Fruit fly (Drosophila melanogaster) whole organism, embryonic: ENCODE data around the gene CG4594.
A peak's percentile ranks its signal among the peaks of the same experiment; 100 is the strongest.

Source experiments
- Aef1 ChIP-seq: fragments of 200-800 bp; sonication (Bioruptor generic); IDR thresholded peaks from 3 replicates; pipeline ENCODE4 v1.3.6; 2022; ENCODE audit warnings: missing biosample characterization, missing genetic modification characterization
- Antp ChIP-seq: fragments of 200-800 bp; sonication (Bioruptor generic); optimal IDR thresholded peaks from 3 replicates; lab custom pipeline; 2016; ENCODE audit warnings: missing biosample characterization, missing genetic modification characterization
- B-H1 ChIP-seq: fragments of 200-800 bp; sonication (Bioruptor generic); IDR thresholded peaks from 3 replicates; pipeline ENCODE4 v1.3.6; 2022; ENCODE audit warnings: missing biosample characterization, missing genetic modification characterization
- CG10267 ChIP-seq: fragments of 200-800 bp; sonication (Bioruptor generic); optimal IDR thresholded peaks from 2 replicates; lab custom pipeline; 2018; ENCODE audit warnings: missing biosample characterization, mild to moderate bottlenecking, missing genetic modification characterization, moderate library complexity
- CG12942 ChIP-seq: fragments of 200-800 bp; sonication (Bioruptor generic); optimal IDR thresholded peaks from 3 replicates; lab custom pipeline; 2016; ENCODE audit warnings: missing biosample characterization, missing genetic modification characterization
- CG16779 ChIP-seq: fragments of 200-800 bp; sonication (Bioruptor generic); IDR thresholded peaks from 2 replicates; pipeline ENCODE4 v1.3.6; 2022; ENCODE audit warnings: missing biosample characterization, missing genetic modification characterization
- CG16815 ChIP-seq: fragments of 200-800 bp; sonication (Bioruptor generic); optimal IDR thresholded peaks from 3 replicates; lab custom pipeline; 2017; ENCODE audit warnings: missing biosample characterization, mild to moderate bottlenecking, missing genetic modification characterization
- CG16863 ChIP-seq: fragments of 200-800 bp; sonication (Bioruptor generic); optimal IDR thresholded peaks from 3 replicates; lab custom pipeline; 2016; ENCODE audit warnings: missing biosample characterization, missing genetic modification characterization
- CG17568 ChIP-seq: fragments of 200-800 bp; sonication (Bioruptor generic); optimal IDR thresholded peaks from 2 replicates; lab custom pipeline; 2018; ENCODE audit warnings: missing biosample characterization, mild to moderate bottlenecking, missing genetic modification characterization, moderate library complexity
- CG1832 ChIP-seq: fragments of 200-800 bp; sonication (Bioruptor generic); optimal IDR thresholded peaks from 2 replicates; lab custom pipeline; 2017; ENCODE audit warnings: missing biosample characterization, mild to moderate bottlenecking, missing genetic modification characterization, inconsistent platforms
- CG30431 ChIP-seq: fragments of 200-800 bp; sonication (Bioruptor generic); optimal IDR thresholded peaks from 2 replicates; lab custom pipeline; 2017; ENCODE audit warnings: missing biosample characterization, missing genetic modification characterization
- CG3838 ChIP-seq: fragments of 200-800 bp; sonication (Bioruptor generic); optimal IDR thresholded peaks from 3 replicates; lab custom pipeline; 2016; ENCODE audit warnings: missing biosample characterization, missing genetic modification characterization
- CG6654 ChIP-seq: fragments of 200-800 bp; sonication (Bioruptor generic); optimal IDR thresholded peaks from 2 replicates; lab custom pipeline; 2017; ENCODE audit warnings: missing biosample characterization, mild to moderate bottlenecking, missing genetic modification characterization
- CG6791 ChIP-seq: fragments of 200-800 bp; sonication (Bioruptor generic); IDR thresholded peaks from 3 replicates; pipeline ENCODE4 v1.3.6; 2022; ENCODE audit warnings: missing biosample characterization, missing genetic modification characterization; ENCODE audit not compliant: partially characterized antibody
- CG6854 ChIP-seq: fragments of 200-800 bp; sonication (Bioruptor generic); optimal IDR thresholded peaks from 3 replicates; lab custom pipeline; 2017; ENCODE audit warnings: missing biosample characterization, mild to moderate bottlenecking, missing genetic modification characterization
- Chrac-16 ChIP-seq: fragments of 200-800 bp; sonication (Bioruptor generic); optimal IDR thresholded peaks from 3 replicates; lab custom pipeline; 2016; ENCODE audit warnings: missing biosample characterization, missing genetic modification characterization
- CoRest ChIP-seq: fragments of 200-800 bp; sonication (Bioruptor generic); optimal IDR thresholded peaks from 3 replicates; lab custom pipeline; 2018; ENCODE audit warnings: missing biosample characterization, mild to moderate bottlenecking, missing genetic modification characterization, moderate library complexity
- Dek ChIP-seq: fragments of 200-800 bp; sonication (Bioruptor generic); optimal IDR thresholded peaks from 3 replicates; lab custom pipeline; 2019; ENCODE audit warnings: missing biosample characterization, mild to moderate bottlenecking, missing genetic modification characterization, moderate library complexity
- E2f1 ChIP-seq: fragments of 200-800 bp; sonication (Bioruptor generic); IDR thresholded peaks from 2 replicates; pipeline ENCODE4 v1.3.6; 2022; ENCODE audit warnings: missing biosample characterization, missing genetic modification characterization
- Ets97D ChIP-seq: fragments of 200-800 bp; sonication (Bioruptor generic); optimal IDR thresholded peaks from 3 replicates; lab custom pipeline; 2016; ENCODE audit warnings: missing biosample characterization, missing genetic modification characterization
- Fer1 ChIP-seq: fragments of 200-800 bp; sonication (Bioruptor generic); optimal IDR thresholded peaks from 2 replicates; lab custom pipeline; 2017; ENCODE audit warnings: missing biosample characterization, mild to moderate bottlenecking, missing genetic modification characterization
- HLHmδ ChIP-seq: fragments of 200-800 bp; sonication (Bioruptor generic); optimal IDR thresholded peaks from 2 replicates; lab custom pipeline; 2018; ENCODE audit warnings: missing biosample characterization, mild to moderate bottlenecking, missing genetic modification characterization, moderate library complexity
- Hsf ChIP-seq: fragments of 200-800 bp; sonication (Bioruptor generic); optimal IDR thresholded peaks from 3 replicates; lab custom pipeline; 2016; ENCODE audit warnings: missing biosample characterization, missing genetic modification characterization
- Optix ChIP-seq: fragments of 200-800 bp; sonication (Bioruptor generic); IDR thresholded peaks from 3 replicates; pipeline ENCODE4 v1.3.6; 2022; ENCODE audit warnings: missing biosample characterization, missing genetic modification characterization
- Sry-δ ChIP-seq: fragments of 200-800 bp; sonication (Bioruptor generic); optimal IDR thresholded peaks from 2 replicates; lab custom pipeline; 2016; ENCODE audit warnings: missing biosample characterization, missing genetic modification characterization
- YL-1 ChIP-seq: fragments of 200-800 bp; sonication (Bioruptor generic); optimal IDR thresholded peaks from 3 replicates; lab custom pipeline; 2017; ENCODE audit warnings: missing biosample characterization, mild to moderate bottlenecking, missing genetic modification characterization
- aop ChIP-seq: fragments of 200-800 bp; sonication (Bioruptor generic); IDR thresholded peaks from 2 replicates; pipeline ENCODE4 v1.3.6; 2022; ENCODE audit warnings: missing biosample characterization, missing genetic modification characterization
- ara ChIP-seq: fragments of 200-800 bp; sonication (Bioruptor generic); IDR thresholded peaks from 2 replicates; pipeline ENCODE4 v1.3.6; 2022; ENCODE audit warnings: missing biosample characterization, missing genetic modification characterization
- corto ChIP-seq: fragments of 200-800 bp; sonication (Bioruptor generic); optimal IDR thresholded peaks from 2 replicates; lab custom pipeline; 2016; ENCODE audit warnings: missing biosample characterization, mild to moderate bottlenecking, missing genetic modification characterization, moderate library complexity
- dmrt11E ChIP-seq: fragments of 200-800 bp; sonication (Bioruptor generic); optimal IDR thresholded peaks from 3 replicates; lab custom pipeline; 2018; ENCODE audit warnings: missing biosample characterization, mild to moderate bottlenecking, missing genetic modification characterization, moderate library complexity
- emc ChIP-seq: fragments of 200-800 bp; sonication (Bioruptor generic); optimal IDR thresholded peaks from 2 replicates; lab custom pipeline; 2016; ENCODE audit warnings: missing biosample characterization, missing genetic modification characterization
- ems ChIP-seq: fragments of 200-800 bp; sonication (Bioruptor generic); optimal IDR thresholded peaks from 3 replicates; lab custom pipeline; 2016; ENCODE audit warnings: missing biosample characterization, missing genetic modification characterization
- fd102C ChIP-seq: fragments of 200-800 bp; sonication (Bioruptor generic); optimal IDR thresholded peaks from 2 replicates; lab custom pipeline; 2018; ENCODE audit warnings: missing biosample characterization, mild to moderate bottlenecking, missing genetic modification characterization, moderate library complexity
- fu2 ChIP-seq: fragments of 200-800 bp; sonication (Bioruptor generic); optimal IDR thresholded peaks from 2 replicates; lab custom pipeline; 2016; ENCODE audit warnings: missing biosample characterization, missing genetic modification characterization
- grau ChIP-seq: fragments of 200-800 bp; optimal IDR thresholded peaks from 3 replicates; lab custom pipeline; 2019; ENCODE audit warnings: missing biosample characterization, mild to moderate bottlenecking, missing genetic modification characterization, moderate library complexity
- gro ChIP-seq: fragments of 200-800 bp; sonication (Bioruptor generic); optimal IDR thresholded peaks from 2 replicates; lab custom pipeline; 2016; ENCODE audit warnings: missing biosample characterization, missing genetic modification characterization
- oc ChIP-seq: fragments of 200-800 bp; sonication (Bioruptor generic); optimal IDR thresholded peaks from 2 replicates; lab custom pipeline; 2018; ENCODE audit warnings: missing biosample characterization, mild to moderate bottlenecking, missing genetic modification characterization, moderate library complexity
- pnt ChIP-seq: fragments of 200-800 bp; sonication (Bioruptor generic); optimal IDR thresholded peaks from 3 replicates; lab custom pipeline; 2016; ENCODE audit warnings: missing biosample characterization, missing genetic modification characterization
- psq ChIP-seq: fragments of 200-800 bp; sonication (Bioruptor generic); optimal IDR thresholded peaks from 2 replicates; lab custom pipeline; 2017; ENCODE audit warnings: missing biosample characterization, missing genetic modification characterization
- row ChIP-seq: fragments of 200-800 bp; sonication (Bioruptor generic); IDR thresholded peaks from 3 replicates; pipeline ENCODE4 v1.3.6; 2022; ENCODE audit warnings: missing biosample characterization, missing genetic modification characterization
- sc ChIP-seq, 3 experiments: fragments of >200 bp in 2 of 3; fragments of 200-800 bp in 1 of 3; sonication (Bioruptor generic) in 1 of 3; optimal IDR thresholded peaks; 2 replicates in 2 of 3; 3 replicates in 1 of 3; lab custom pipeline; 2017; ENCODE audit warnings: mild to moderate bottlenecking in 1 of 3, missing biosample characterization in 1 of 3, missing genetic modification characterization in 1 of 3, missing genetic modification reagents in 1 of 3
- sd ChIP-seq: fragments of 200-800 bp; sonication (Bioruptor generic); optimal IDR thresholded peaks from 3 replicates; lab custom pipeline; 2018; ENCODE audit warnings: missing biosample characterization, mild to moderate bottlenecking, missing genetic modification characterization, moderate library complexity
- sens-2 ChIP-seq: fragments of 200-800 bp; sonication (Bioruptor generic); IDR thresholded peaks from 2 replicates; pipeline ENCODE4 v1.3.6; 2022; ENCODE audit warnings: missing biosample characterization, missing genetic modification characterization
- sna ChIP-seq: fragments of 200-800 bp; sonication (Bioruptor generic); IDR thresholded peaks from 2 replicates; pipeline ENCODE4 v1.3.6; 2022; ENCODE audit warnings: missing biosample characterization, missing genetic modification characterization; ENCODE audit not compliant: partially characterized antibody
- toy ChIP-seq: fragments of 200-800 bp; sonication (Bioruptor generic); IDR thresholded peaks from 2 replicates; pipeline ENCODE4 v1.3.6; 2022; ENCODE audit warnings: missing biosample characterization, missing genetic modification characterization
- ttk ChIP-seq: fragments of 200-800 bp; sonication (Bioruptor generic); IDR thresholded peaks from 2 replicates; pipeline ENCODE4 v2.1.2; 2022; ENCODE audit warnings: missing biosample characterization, missing genetic modification characterization
- tup ChIP-seq: fragments of 200-800 bp; sonication (Bioruptor generic); optimal IDR thresholded peaks from 2 replicates; lab custom pipeline; 2016; ENCODE audit warnings: missing biosample characterization, mild to moderate bottlenecking, missing genetic modification characterization, moderate library complexity
- zen ChIP-seq: fragments of 200-800 bp; sonication (Bioruptor generic); optimal IDR thresholded peaks from 3 replicates; lab custom pipeline; 2018; ENCODE audit warnings: missing biosample characterization, mild to moderate bottlenecking, missing genetic modification characterization, moderate library complexity

The CG4594 gene

DNA sequence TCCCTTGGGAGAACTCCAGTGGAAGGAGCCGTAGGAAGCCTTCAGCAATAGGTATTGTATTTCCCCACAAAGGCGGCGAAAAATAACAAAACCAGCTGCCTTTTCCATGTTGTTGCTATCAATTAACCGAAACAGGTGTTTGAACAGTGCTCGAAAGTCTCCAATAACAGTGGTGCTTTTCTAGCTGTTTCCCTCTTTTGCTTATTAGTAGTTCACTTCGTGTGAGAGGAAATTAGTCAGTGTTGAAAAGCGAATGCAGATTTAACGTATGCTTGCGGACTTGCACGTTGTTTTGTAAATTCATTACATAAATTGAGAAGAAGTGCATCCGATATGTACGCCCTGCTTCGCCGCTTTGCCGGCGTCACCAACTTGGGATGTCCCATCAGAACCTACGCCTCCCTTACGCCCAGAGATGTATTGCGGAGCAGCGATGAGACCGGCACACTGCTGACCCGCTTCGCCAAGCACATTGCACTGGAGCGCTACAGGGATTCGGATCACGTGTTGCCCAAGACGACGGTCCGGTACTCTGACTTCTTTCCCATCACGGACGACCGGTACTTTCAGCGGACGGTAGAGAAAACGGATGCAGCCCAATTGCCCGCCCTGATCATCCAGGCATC is 18.8 kb downstream of the CG4594 start, which contains the start of the genes Datp and CG4619 (continued):
- peak; percentile 30 for TF ChIP-seq Sry-δ (GFP tag; lab: Kevin White, UChicago)
- no peak for TF ChIP-seq CG16863 (GFP tag; lab: Kevin White, UChicago)
- peak; percentile 61 for TF ChIP-seq row (GFP tag; lab: Robert Waterston, UW)
- TF ChIP-seq zen (tag; lab: Kevin White, UChicago) = peak; percentile 67
- TF ChIP-seq ttk (GFP tag; lab: Robert Waterston, UW) = no peak
- TF ChIP-seq CG10267 = peak; percentile 92

DNA sequence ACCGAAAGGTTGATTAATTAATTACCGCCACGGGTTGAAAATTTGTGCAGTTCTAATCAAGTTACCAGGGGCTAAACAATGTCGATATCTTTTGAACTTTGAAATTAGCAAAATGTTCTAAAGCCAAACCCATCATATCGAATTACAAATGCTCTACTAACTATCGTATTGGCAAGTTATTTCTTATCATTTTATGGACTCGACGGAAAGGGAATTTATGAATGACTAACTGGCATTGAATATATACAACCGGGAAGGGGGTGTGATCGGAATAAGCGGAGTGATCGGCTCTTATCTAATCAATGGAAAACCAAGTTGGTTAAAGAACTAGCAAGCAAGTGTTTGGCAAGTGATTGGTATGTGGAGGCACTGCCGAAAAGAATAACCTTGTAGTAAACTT is 23.6 kb downstream of the CG4594 start:
- peak; percentile 7 for TF ChIP-seq Dek (tag; lab: Kevin White, UChicago)
- no peak for TF ChIP-seq pnt
- peak; percentile 15 for TF ChIP-seq grau (tag; lab: Kevin White, UChicago)
- no peak for TF ChIP-seq psq (GFP tag; lab: Kevin White, UChicago)
- no peak for TF ChIP-seq fu2
- TF ChIP-seq toy (GFP tag; lab: Robert Waterston, UW) = no peak
- no peak for TF ChIP-seq ara (GFP tag; lab: Robert Waterston, UW)
- TF ChIP-seq Chrac-16 (GFP tag; lab: Kevin White, UChicago) = no peak
- TF ChIP-seq CoRest (tag; lab: Kevin White, UChicago) = no peak
- TF ChIP-seq E2f1 (GFP tag; lab: Robert Waterston, UW) = no peak
- no peak for TF ChIP-seq CG3838 (GFP tag; lab: Kevin White, UChicago)
- TF ChIP-seq CG1832 (GFP tag; lab: Kevin White, UChicago) = no peak
- no peak for TF ChIP-seq HLHmδ (GFP tag; lab: Kevin White, UChicago)
- no peak for TF ChIP-seq Hsf
- TF ChIP-seq Fer1 (GFP tag; lab: Kevin White, UChicago) = peak; percentile 32
- TF ChIP-seq B-H1 (GFP tag; lab: Robert Waterston, UW) = no peak
- no peak for TF ChIP-seq Antp
- TF ChIP-seq YL-1 = no peak
- no peak for TF ChIP-seq corto (GFP tag; lab: Kevin White, UChicago)
- no peak for TF ChIP-seq CG6791 (GFP tag; lab: Robert Waterston, UW)
- no peak for TF ChIP-seq CG17568 (GFP tag; lab: Kevin White, UChicago)
- no peak for TF ChIP-seq Ets97D (GFP tag; lab: Kevin White, UChicago)
- peak; percentile 92 for TF ChIP-seq sd
- peak; percentile 60 for TF ChIP-seq gro (GFP tag; lab: Kevin White, UChicago)
- no peak for TF ChIP-seq fd102C (GFP tag; lab: Kevin White, UChicago)
- no peak for TF ChIP-seq CG12942 (GFP tag; lab: Kevin White, UChicago)
- TF ChIP-seq sc (optimal IDR thresholded peaks at IDR 0.05; lab: Kevin White, UChicago) = no peak
- TF ChIP-seq sc (GFP tag; optimal IDR thresholded peaks at IDR 0.05; lab: Kevin White, UChicago) = no peak
- no peak for TF ChIP-seq oc (tag; lab: Kevin White, UChicago)
- no peak for TF ChIP-seq aop (GFP tag; lab: Robert Waterston, UW)
- no peak for TF ChIP-seq Aef1 (GFP tag; lab: Robert Waterston, UW)
- no peak for TF ChIP-seq CG10267
- TF ChIP-seq CG16815 (GFP tag; lab: Kevin White, UChicago) = no peak
- TF ChIP-seq ttk (GFP tag; lab: Robert Waterston, UW) = no peak
- TF ChIP-seq tup (GFP tag; lab: Kevin White, UChicago) = no peak
- no peak for TF ChIP-seq CG6654 (GFP tag; lab: Kevin White, UChicago)
- TF ChIP-seq CG30431 = no peak
- no peak for TF ChIP-seq CG6854 (GFP tag; lab: Kevin White, UChicago)
- TF ChIP-seq sens-2 (GFP tag; lab: Robert Waterston, UW) = no peak
- TF ChIP-seq dmrt11E (tag; lab: Kevin White, UChicago) = no peak
- TF ChIP-seq emc (GFP tag; lab: Kevin White, UChicago) = no peak
- TF ChIP-seq CG16779 = no peak
- TF ChIP-seq sna (GFP tag; lab: Robert Waterston, UW) = no peak
- TF ChIP-seq Optix (GFP tag; lab: Robert Waterston, UW) = no peak
- TF ChIP-seq ems (GFP tag; lab: Kevin White, UChicago) = no peak
